Fruit fly (Drosophila melanogaster) whole organism, embryonic: ENCODE results near the gene CG2157.

ENCODE experiments used
- CG10209 ChIP-seq: fragments of 200-800 bp; sonication (Bioruptor generic); optimal IDR thresholded peaks from 3 replicates; lab custom pipeline; 2017; ENCODE audit warnings: missing biosample characterization, mild to moderate bottlenecking, missing genetic modification characterization, missing genetic modification reagents
- CG17568 ChIP-seq: fragments of 200-800 bp; sonication (Bioruptor generic); optimal IDR thresholded peaks from 2 replicates; lab custom pipeline; 2018; ENCODE audit warnings: missing biosample characterization, mild to moderate bottlenecking, missing genetic modification characterization, moderate library complexity
- CG6254 ChIP-seq: fragments of 200-800 bp; sonication (Bioruptor generic); optimal IDR thresholded peaks from 3 replicates; lab custom pipeline; 2017; ENCODE audit warnings: mild to moderate bottlenecking, missing biosample characterization, missing genetic modification reagents, missing genetic modification characterization
- CG7987 ChIP-seq: fragments of 200-800 bp; sonication (Bioruptor generic); optimal IDR thresholded peaks from 2 replicates; lab custom pipeline; 2018; ENCODE audit warnings: missing biosample characterization, mild to moderate bottlenecking, missing genetic modification characterization, moderate library complexity
- CG9817 ChIP-seq: fragments of 200-800 bp; sonication (Bioruptor generic); optimal IDR thresholded peaks from 2 replicates; lab custom pipeline; 2018; ENCODE audit warnings: missing biosample characterization, mild to moderate bottlenecking, missing genetic modification characterization, moderate library complexity
- Hey ChIP-seq: fragments of 200-800 bp; sonication (Bioruptor generic); optimal IDR thresholded peaks from 3 replicates; lab custom pipeline; 2018; ENCODE audit warnings: missing biosample characterization, mild to moderate bottlenecking, missing genetic modification characterization
- Max ChIP-seq: fragments of 200-800 bp; sonication (Bioruptor generic); optimal IDR thresholded peaks from 2 replicates; lab custom pipeline; 2016; ENCODE audit warnings: missing biosample characterization, mild to moderate bottlenecking, missing genetic modification characterization
- Six4 ChIP-seq: fragments of 200-800 bp; sonication (Bioruptor generic); optimal IDR thresholded peaks from 2 replicates; lab custom pipeline; 2016; ENCODE audit warnings: missing biosample characterization, missing genetic modification characterization
- bowl ChIP-seq: fragments of 200-800 bp; sonication (Bioruptor generic); IDR thresholded peaks from 2 replicates; pipeline ENCODE4 v1.3.6; 2022; ENCODE audit warnings: missing biosample characterization, missing genetic modification characterization
- nau ChIP-seq: fragments of 200-800 bp; sonication (Bioruptor generic); optimal IDR thresholded peaks from 3 replicates; lab custom pipeline; 2017; ENCODE audit warnings: missing biosample characterization, mild to moderate bottlenecking, missing genetic modification characterization, missing genetic modification reagents
- nerfin-1 ChIP-seq: fragments of 200-800 bp; sonication (Bioruptor generic); optimal IDR thresholded peaks from 3 replicates; lab custom pipeline; 2019; ENCODE audit warnings: missing biosample characterization, mild to moderate bottlenecking, missing genetic modification characterization, moderate library complexity
- otp ChIP-seq: fragments of 200-800 bp; sonication (Bioruptor generic); IDR thresholded peaks from 3 replicates; pipeline ENCODE4, ENCODE4 v1.3.6; 2022; ENCODE audit warnings: missing biosample characterization, missing genetic modification characterization
- psq ChIP-seq: fragments of 200-800 bp; sonication (Bioruptor generic); optimal IDR thresholded peaks from 2 replicates; lab custom pipeline; 2017; ENCODE audit warnings: missing biosample characterization, missing genetic modification characterization
- sens ChIP-seq: fragments of 200-800 bp; sonication (Bioruptor generic); peaks from one replicate; lab custom pipeline; 2016; ENCODE audit warnings: missing biosample characterization, missing genetic modification characterization

- TF ChIP-seq Max (GFP tag; lab: Kevin White, UChicago) (peak; percentile 33), psq (GFP tag; lab: Kevin White, UChicago) (no peak), sens (GFP tag; lab: Kevin White, UChicago) (peak; percentile 97), CG10209 (peak; percentile 68), CG17568 (GFP tag; lab: Kevin White, UChicago) (no peak), Six4 (GFP tag; lab: Kevin White, UChicago) (peak; percentile 49), nau (GFP tag; lab: Kevin White, UChicago) (no peak), Hey (tag; lab: Kevin White, UChicago) (no peak), bowl (GFP tag; lab: Robert Waterston, UW) (no peak), otp (0 out of 3 replicates have a peak, but pooled peaks have one; percentile 9), CG6254 (GFP tag; lab: Kevin White, UChicago) (peak; percentile 63), CG9817 (tag; lab: Kevin White, UChicago) (peak; percentile 28), CG7987 (GFP tag; lab: Kevin White, UChicago) (no peak), nerfin-1 (tag; lab: Kevin White, UChicago) (peak; percentile 54)
Measured at dm6 chrX:10905047-10905446, 36.0 kb downstream of the CG2157 start.
